Fruit fly (Drosophila melanogaster): Measurements from ENCODE around the gene Tsen54.

Gene Tsen54

DNA sequence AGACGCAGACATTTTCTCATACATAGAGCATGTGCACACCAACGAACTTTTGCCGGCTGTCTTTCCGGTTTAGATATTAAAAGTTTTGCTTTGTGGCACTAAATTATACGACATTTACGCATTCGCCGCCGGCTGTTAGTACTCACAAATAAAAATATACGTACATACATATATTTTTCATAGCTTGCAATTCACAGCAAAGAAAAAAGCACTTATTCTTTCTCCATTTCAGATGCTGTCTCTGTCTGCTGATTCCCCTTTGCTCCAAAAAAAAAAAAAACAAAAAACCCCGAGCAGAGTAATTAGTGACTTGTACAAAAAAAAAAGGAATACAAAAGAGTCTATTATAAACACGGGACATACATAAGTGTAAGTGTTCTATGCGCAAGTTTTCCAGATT lies 28.5 kb downstream of the Tsen54 start, which contains the start of gene CAH2:
CAH2 (plus strand) TSS at position 301 of the 400 bp plus-strand sequence.
- TF ChIP-seq cnc (optimal IDR thresholded peaks at IDR 0.05) (no peak), CG7101 (tag; optimal IDR thresholded peaks at IDR 0.05) (no peak), CG7045 (GFP tag; optimal IDR thresholded peaks at IDR 0.05) (no peak), cic (GFP tag; optimal IDR thresholded peaks at IDR 0.05) (no peak), ovo (GFP tag; optimal IDR thresholded peaks at IDR 0.05) (no peak), pad (GFP tag; optimal IDR thresholded peaks at IDR 0.05) (no peak), CG11617 (GFP tag; optimal IDR thresholded peaks at IDR 0.05) (no peak), bab1 (GFP tag; optimal IDR thresholded peaks at IDR 0.05) (no peak), toe (GFP tag; optimal IDR thresholded peaks at IDR 0.05) (no peak), CG12768 (GFP tag; optimal IDR thresholded peaks at IDR 0.05) (no peak), Clk (GFP tag; optimal IDR thresholded peaks at IDR 0.05) (no peak), Mnt (GFP tag; optimal IDR thresholded peaks at IDR 0.05) (no peak), CG5204 (GFP tag; optimal IDR thresholded peaks at IDR 0.05) (no peak), Crg-1 (GFP tag; optimal IDR thresholded peaks at IDR 0.05) (no peak), tj (GFP tag; optimal IDR thresholded peaks at IDR 0.05) (no peak), CG1620 (GFP tag; optimal IDR thresholded peaks at IDR 0.05) (no peak)

- no peak for TF ChIP-seq Mnt (GFP tag; optimal IDR thresholded peaks at IDR 0.05)
Measured at dm6 chr3L:12175382-12175781, 30.4 kb downstream of the Tsen54 start, which contains the start of gene Rh7. Gene Rh7, minus strand, starts transcription at chr3L:12175482.

DNA sequence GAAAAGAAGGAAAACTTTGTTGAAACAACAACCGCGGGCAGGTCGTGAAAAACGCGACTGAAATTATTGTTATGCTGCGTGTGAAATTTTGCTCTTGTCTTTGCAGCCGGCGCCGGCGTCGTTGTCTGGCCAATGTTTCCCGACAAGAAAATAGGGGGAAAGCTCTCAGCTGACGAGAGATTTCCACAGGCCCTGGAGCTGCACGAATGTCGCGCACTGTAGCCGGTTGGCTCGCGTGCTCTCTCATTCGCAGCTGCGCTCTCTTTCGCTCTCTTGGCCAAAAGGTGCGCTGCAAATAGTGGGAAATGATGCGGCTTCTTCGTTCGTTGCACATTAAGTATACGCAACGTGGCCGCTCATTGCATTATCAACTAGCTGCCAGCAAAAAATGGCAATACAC lies 42.1 kb downstream of the Tsen54 start, which contains the start of gene CG9760:
CG9760 (minus strand) TSS at position 43 of the 400 bp plus-strand sequence.
- TF ChIP-seq Mnt (GFP tag; optimal IDR thresholded peaks at IDR 0.05) (no peak), toe (GFP tag; optimal IDR thresholded peaks at IDR 0.05) (no peak), CG7101 (tag; optimal IDR thresholded peaks at IDR 0.05) (no peak)

- TF ChIP-seq CG5204 (GFP tag; optimal IDR thresholded peaks at IDR 0.05) (no peak), CG11617 (GFP tag; optimal IDR thresholded peaks at IDR 0.05) (no peak), Crg-1 (GFP tag; optimal IDR thresholded peaks at IDR 0.05) (no peak), CG33017 (tag; optimal IDR thresholded peaks at IDR 0.05) (no peak), CG1620 (GFP tag; optimal IDR thresholded peaks at IDR 0.05) (no peak), ovo (GFP tag; optimal IDR thresholded peaks at IDR 0.05) (no peak), CG7045 (GFP tag; optimal IDR thresholded peaks at IDR 0.05) (no peak), cnc (optimal IDR thresholded peaks at IDR 0.05) (no peak), Clk (GFP tag; optimal IDR thresholded peaks at IDR 0.05) (no peak)
Measured at dm6 chr3L:12163082-12163481, 42.7 kb downstream of the Tsen54 start.

DNA sequence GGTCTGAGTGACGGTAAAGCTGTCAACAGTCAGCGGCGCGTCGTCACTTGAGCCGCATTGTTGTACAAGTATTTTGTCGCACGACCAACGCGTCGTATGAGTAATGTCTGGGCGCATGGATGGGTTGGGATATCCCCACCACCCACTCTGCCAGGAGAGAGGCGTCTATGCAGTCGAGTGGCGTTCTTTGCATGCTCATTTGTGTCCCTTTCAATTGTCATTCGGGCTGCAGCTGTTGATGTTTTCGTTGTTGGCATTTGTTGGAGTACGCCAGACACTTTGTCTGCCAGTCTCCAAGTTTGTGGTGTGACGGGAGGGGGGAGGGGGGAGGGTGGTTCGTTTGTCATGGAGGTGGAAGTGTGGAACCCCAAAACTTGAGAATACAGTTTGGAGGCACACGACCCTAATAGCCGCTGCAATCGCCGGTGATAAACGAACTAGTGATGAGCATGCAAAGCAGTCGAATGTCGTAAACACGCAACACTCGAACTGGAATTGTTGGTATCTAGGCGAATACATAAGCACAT lies 43.6 kb downstream of the Tsen54 start:
- TF ChIP-seq cic (GFP tag; optimal IDR thresholded peaks at IDR 0.05), result no peak
- no peak for TF ChIP-seq CG1620 (GFP tag; optimal IDR thresholded peaks at IDR 0.05)
- TF ChIP-seq toe (GFP tag; optimal IDR thresholded peaks at IDR 0.05), result no peak
- no peak for TF ChIP-seq pad (GFP tag; optimal IDR thresholded peaks at IDR 0.05)
- TF ChIP-seq CG5204 (GFP tag; optimal IDR thresholded peaks at IDR 0.05), result no peak
- TF ChIP-seq tj (GFP tag; optimal IDR thresholded peaks at IDR 0.05), result no peak
- no peak for TF ChIP-seq bab1 (GFP tag; optimal IDR thresholded peaks at IDR 0.05)
- no peak for TF ChIP-seq Hr96 (GFP tag; optimal IDR thresholded peaks at IDR 0.05)
- TF ChIP-seq Crg-1 (GFP tag; optimal IDR thresholded peaks at IDR 0.05), result no peak
- no peak for TF ChIP-seq Mnt (GFP tag; optimal IDR thresholded peaks at IDR 0.05)
- no peak for TF ChIP-seq CG33017 (tag; optimal IDR thresholded peaks at IDR 0.05)
- TF ChIP-seq Clk (GFP tag; optimal IDR thresholded peaks at IDR 0.05), result no peak
- TF ChIP-seq CG11617 (GFP tag; optimal IDR thresholded peaks at IDR 0.05), result no peak
- TF ChIP-seq CG12768 (GFP tag; optimal IDR thresholded peaks at IDR 0.05), result no peak
- TF ChIP-seq CG7045 (GFP tag; optimal IDR thresholded peaks at IDR 0.05), result no peak
- no peak for TF ChIP-seq CG7101 (tag; optimal IDR thresholded peaks at IDR 0.05)
- TF ChIP-seq CG14711 (tag; optimal IDR thresholded peaks at IDR 0.05), result no peak

All from whole organism, adult.